Worm (Caenorhabditis elegans) whole organism, L4/young adult: ENCODE results near the gene T23D5.8.

Source experiments
- W03F9.2 ChIP-seq: fragments of 150-350 bp; optimal IDR thresholded peaks from 2 replicates; lab custom pipeline; 2014; ENCODE audit warnings: missing biosample characterization, missing genetic modification characterization
- dao-5 ChIP-seq: sonication (generic microtip); optimal IDR thresholded peaks from 2 replicates; lab custom pipeline; 2016; ENCODE audit warnings: missing genotype, missing genetic modification characterization, moderate library complexity, missing compliant biosample characterization
- him-1 ChIP-seq: sonication (generic microtip); optimal IDR thresholded peaks from 2 replicates; lab custom pipeline; 2016; ENCODE audit warnings: missing genotype, missing genetic modification reagents, missing genetic modification characterization, missing compliant biosample characterization

T23D5.8 gene

ce11 chrV:15719570-15719969, 28.7 kb downstream of the T23D5.8 start, which contains the start of gene Y6E2A.7:
Gene Y6E2A.7 (plus strand): TSS chrV:15719870.
- no peak for TF ChIP-seq dao-5 (tag; lab: Kevin White, UChicago)
- no peak for TF ChIP-seq him-1
- TF ChIP-seq W03F9.2 (tag; lab: Kevin White, UChicago), result no peak

DNA sequence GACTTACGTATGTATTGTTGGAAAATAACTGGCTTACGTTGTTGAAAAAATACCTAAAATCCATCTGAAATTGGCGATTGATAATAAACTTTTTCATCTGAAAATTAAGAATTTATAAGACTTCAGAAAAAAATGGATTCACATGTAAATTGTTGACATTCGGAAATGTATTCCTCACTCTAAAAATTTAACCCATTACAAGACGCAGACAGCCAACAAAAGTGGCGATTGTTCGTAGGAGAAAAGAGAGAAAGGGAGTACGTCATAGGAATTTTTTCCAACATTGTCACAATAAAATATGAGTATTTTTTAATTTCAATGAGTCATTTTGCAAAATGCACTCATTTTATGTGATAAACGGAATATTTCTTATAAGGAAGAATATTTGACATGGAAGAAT, 29.7 kb downstream of the T23D5.8 start, which contains the start of gene Y6E2A.5:
Gene Y6E2A.5, minus strand, starts transcription at position 101 of the 400 bp plus-strand sequence.
- no peak for TF ChIP-seq W03F9.2 (tag; lab: Kevin White, UChicago)
- no peak for TF ChIP-seq dao-5 (tag; lab: Kevin White, UChicago)
- TF ChIP-seq him-1, result no peak

- TF ChIP-seq W03F9.2 (tag; lab: Kevin White, UChicago) (no peak), him-1 (no peak), dao-5 (tag; lab: Kevin White, UChicago) (no peak)
These were observed 31.6 kb downstream of the T23D5.8 start, which contains the start of gene Y6E2A.4 for ce11 chrV:15716679-15717078. Gene Y6E2A.4 (minus strand): TSS chrV:15716779.

DNA sequence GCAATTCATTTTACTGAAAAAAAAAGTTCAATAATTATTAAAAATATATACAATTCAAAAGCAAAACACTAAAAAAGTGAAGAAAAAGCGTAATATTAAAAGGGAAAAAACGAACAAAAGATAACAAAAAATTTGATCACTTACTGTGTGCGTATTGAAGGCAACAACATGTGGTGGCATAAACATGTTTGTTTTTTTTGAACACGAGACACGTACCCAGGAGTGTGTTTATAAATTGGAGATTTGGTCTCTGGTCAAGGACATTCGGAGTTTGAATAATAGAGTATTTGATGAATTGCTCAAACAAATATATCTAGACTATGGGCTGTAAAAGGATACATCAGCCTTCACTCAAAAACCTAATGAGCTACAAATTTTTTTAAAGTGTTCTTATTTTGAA, 32.6 kb downstream of the T23D5.8 start:
- TF ChIP-seq him-1, result no peak
- no peak for TF ChIP-seq dao-5 (tag; lab: Kevin White, UChicago)
- no peak for TF ChIP-seq W03F9.2 (tag; lab: Kevin White, UChicago)

DNA sequence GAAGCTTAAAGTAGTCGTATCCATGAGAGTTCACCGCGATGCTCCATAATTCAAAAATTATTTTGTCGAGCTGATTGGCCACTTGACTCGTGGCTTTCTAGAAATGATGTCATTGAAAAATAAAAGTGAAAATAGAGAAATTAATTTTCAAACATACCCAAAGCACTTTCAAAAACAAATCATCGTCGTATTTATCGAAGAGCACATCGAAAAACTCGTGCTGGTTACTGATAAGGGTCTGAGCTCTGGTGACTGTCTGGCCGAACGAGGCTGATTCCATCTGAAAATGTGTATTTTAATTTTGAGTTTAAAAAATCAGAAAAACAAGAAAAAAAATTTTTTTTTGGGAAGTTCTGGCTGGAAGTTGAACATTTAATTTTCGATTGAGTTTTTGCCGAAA, 35.9 kb downstream of the T23D5.8 start:
- TF ChIP-seq dao-5 (tag; lab: Kevin White, UChicago) (no peak), him-1 (no peak), W03F9.2 (tag; lab: Kevin White, UChicago) (no peak)

DNA sequence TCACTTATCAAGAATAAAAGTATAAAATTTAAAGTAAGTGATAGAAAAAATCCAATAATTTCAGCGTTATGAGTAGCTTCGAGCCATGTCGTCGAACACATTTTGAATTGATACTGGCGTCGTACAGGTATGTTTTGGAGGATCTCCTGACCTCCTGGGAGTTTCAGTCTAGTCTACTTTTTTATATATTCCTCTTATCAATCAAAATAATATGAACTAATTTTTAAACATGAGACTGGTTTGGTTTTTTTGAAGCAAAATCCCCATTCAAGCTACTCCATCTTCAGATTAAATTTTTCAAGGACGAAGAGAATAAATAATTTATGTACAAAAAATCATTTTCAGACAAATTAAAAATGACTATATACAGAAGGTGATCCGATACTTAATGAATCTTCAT, 36.3 kb downstream of the T23D5.8 start, which contains the start of gene str-101:
Gene str-101, minus strand, starts transcription at position 101 of the 400 bp plus-strand sequence.
- TF ChIP-seq him-1, result no peak

ce11 chrV:15710401-15710800, 37.8 kb downstream of the T23D5.8 start, which contains the start of gene Y6E2A.1:
Gene Y6E2A.1 (minus strand): TSS chrV:15710501.
- no peak for TF ChIP-seq him-1
- no peak for TF ChIP-seq W03F9.2 (tag; lab: Kevin White, UChicago)
- no peak for TF ChIP-seq dao-5 (tag; lab: Kevin White, UChicago)

ce11 chrV:15707982-15708381, 40.3 kb downstream of the T23D5.8 start:
- TF ChIP-seq him-1 (no peak), W03F9.2 (tag; lab: Kevin White, UChicago) (no peak), dao-5 (tag; lab: Kevin White, UChicago) (no peak)

DNA sequence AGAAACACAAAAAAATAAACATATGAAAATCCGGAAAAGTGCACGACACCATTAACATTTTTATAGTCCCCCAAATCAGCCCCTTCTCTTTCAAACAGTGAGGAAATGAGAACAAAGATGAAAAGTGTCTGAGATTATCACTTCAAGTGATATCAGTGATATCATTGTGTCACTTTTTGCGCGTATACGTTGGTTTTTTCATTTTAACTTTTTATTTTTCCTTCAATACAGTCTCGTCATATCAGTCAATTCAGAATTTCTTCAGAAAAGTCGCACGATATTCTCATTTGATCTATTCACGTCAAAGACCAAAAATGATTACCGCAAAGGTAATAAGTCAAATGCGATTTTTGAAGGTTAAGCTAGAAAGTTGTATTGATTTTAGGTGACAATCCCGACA, 43.5 kb downstream of the T23D5.8 start, which contains the start of gene twk-34:
Gene twk-34, plus strand, starts transcription at position 216 of the 400 bp plus-strand sequence.
- TF ChIP-seq dao-5 (tag; lab: Kevin White, UChicago) (no peak), him-1 (no peak), W03F9.2 (tag; lab: Kevin White, UChicago) (no peak)

- TF ChIP-seq dao-5 (tag; lab: Kevin White, UChicago), result no peak
- TF ChIP-seq W03F9.2 (tag; lab: Kevin White, UChicago), result no peak
- no peak for TF ChIP-seq him-1
These were observed 46.0 kb downstream of the T23D5.8 start, which contains the start of gene nhr-53 for ce11 chrV:15702263-15702662. Gene nhr-53 (minus strand): TSS chrV:15702363.

DNA sequence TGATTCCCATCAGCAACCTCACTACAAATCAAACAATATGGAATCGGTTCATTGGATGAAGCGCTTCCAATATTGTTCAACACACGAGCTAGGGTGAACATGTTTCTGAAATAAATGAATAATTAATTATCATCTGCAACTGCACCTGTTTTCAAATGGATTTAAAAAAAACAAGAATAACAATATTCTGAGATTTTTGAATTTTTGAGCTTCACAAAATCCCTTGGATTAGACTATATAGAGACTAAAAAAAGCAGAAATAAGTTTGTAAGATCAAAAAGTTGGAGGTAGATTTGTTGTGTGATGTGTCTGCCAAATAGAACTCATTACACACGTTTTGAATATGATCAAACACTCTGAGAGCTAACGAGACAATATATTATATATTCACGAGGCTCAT, 48.4 kb downstream of the T23D5.8 start, which contains the start of gene nhr-199:
Gene nhr-199, minus strand, starts transcription at position 101 of the 400 bp plus-strand sequence.
- TF ChIP-seq him-1 (no peak), dao-5 (tag; lab: Kevin White, UChicago) (no peak), W03F9.2 (tag; lab: Kevin White, UChicago) (no peak)

DNA sequence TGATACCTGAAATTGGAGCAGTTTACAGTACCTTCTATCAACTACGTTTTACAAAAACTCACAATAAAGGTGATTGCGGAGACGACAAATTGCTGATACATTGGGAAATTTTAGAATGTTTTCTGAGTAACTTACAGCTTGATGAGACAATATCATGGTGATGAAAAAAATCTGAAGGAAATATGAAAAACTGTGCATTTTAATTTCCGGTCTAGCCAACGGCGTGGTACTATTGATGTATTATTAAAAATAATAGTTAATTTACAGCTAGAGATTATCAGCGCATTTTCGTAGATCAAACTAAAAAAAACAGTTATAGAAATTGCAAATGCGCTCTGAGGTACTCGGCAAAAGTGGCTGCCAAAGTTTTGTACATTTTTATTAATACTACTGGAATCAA, 50.1 kb downstream of the T23D5.8 start, which contains the start of gene srx-29:
Gene srx-29, minus strand, starts transcription at position 101 of the 400 bp plus-strand sequence.
- no peak for TF ChIP-seq him-1
- TF ChIP-seq W03F9.2 (tag; lab: Kevin White, UChicago), result no peak
